Worm (Caenorhabditis elegans) whole organism, young adult: Measurements from ENCODE around the gene lys-3.
A peak's percentile ranks its signal among the peaks of the same experiment; 100 is the strongest.

Experiments
- B0019.2 ChIP-seq: fragments of 200-800 bp; sonication (Bioruptor generic); conservative IDR thresholded peaks from 2 replicates; pipeline ENCODE4 v1.3.6; 2022; ENCODE audit warnings: missing genetic modification reagents, missing genetic modification characterization, missing compliant biosample characterization
- D2030.7 ChIP-seq: fragments of 200-800 bp; sonication (Bioruptor generic); IDR thresholded peaks from 2 replicates; pipeline ENCODE4 v1.3.6; 2022; ENCODE audit warnings: missing genetic modification reagents, missing genetic modification characterization, missing compliant biosample characterization
- F33H1.4 ChIP-seq: fragments of 200-800 bp; sonication (Bioruptor generic); IDR thresholded peaks from 2 replicates; pipeline ENCODE4 v1.3.6; 2022; ENCODE audit warnings: missing genetic modification reagents, missing genetic modification characterization, missing compliant biosample characterization
- K11D2.4 ChIP-seq: fragments of 200-800 bp; sonication (Bioruptor generic); IDR thresholded peaks from 2 replicates; pipeline ENCODE4 v1.3.6; 2022; ENCODE audit warnings: missing genetic modification reagents, missing genetic modification characterization, missing compliant biosample characterization
- ZK185.1 ChIP-seq: sonication (generic microtip); optimal IDR thresholded peaks from 2 replicates; lab custom pipeline; 2016; ENCODE audit warnings: mild to moderate bottlenecking, missing genetic modification characterization, missing compliant biosample characterization; ENCODE audit not compliant: poor library complexity, severe bottlenecking
- attf-5 ChIP-seq: fragments of 200-800 bp; sonication (Bioruptor generic); optimal IDR thresholded peaks from 2 replicates; lab custom pipeline; 2018; ENCODE audit warnings: mild to moderate bottlenecking, missing genetic modification characterization, missing compliant biosample characterization
- bed-2 ChIP-seq: fragments of 200-800 bp; sonication (Bioruptor generic); IDR thresholded peaks from 2 replicates; pipeline ENCODE4 v1.3.6; 2022; ENCODE audit warnings: missing genetic modification reagents, missing genetic modification characterization, missing compliant biosample characterization
- ccch-3 ChIP-seq: fragments of 200-800 bp; sonication (Bioruptor generic); optimal IDR thresholded peaks from 2 replicates; lab custom pipeline; 2018; ENCODE audit warnings: mild to moderate bottlenecking, missing genetic modification characterization, missing compliant biosample characterization
- ceh-100 ChIP-seq: fragments of 200-800 bp; sonication (Bioruptor generic); IDR thresholded peaks from 2 replicates; pipeline ENCODE4 v1.3.6; 2022; ENCODE audit warnings: missing genetic modification reagents, missing genetic modification characterization, missing compliant biosample characterization
- ceh-27 ChIP-seq: fragments of 200-800 bp; sonication (Bioruptor generic); optimal IDR thresholded peaks from 2 replicates; lab custom pipeline; 2018; ENCODE audit warnings: mild to moderate bottlenecking, missing genetic modification characterization, moderate library complexity, missing compliant biosample characterization
- ceh-40 ChIP-seq: fragments of 200-800 bp; sonication (Bioruptor generic); IDR thresholded peaks from 2 replicates; pipeline ENCODE4 v1.3.6; 2022; ENCODE audit warnings: missing genetic modification characterization, missing compliant biosample characterization
- ceh-91 ChIP-seq: fragments of 200-800 bp; sonication (Bioruptor generic); IDR thresholded peaks from 2 replicates; pipeline ENCODE4 v1.3.6; 2022; ENCODE audit warnings: missing genetic modification reagents, missing genetic modification characterization, missing compliant biosample characterization
- chd-7 ChIP-seq: sonication (generic microtip); optimal IDR thresholded peaks from 2 replicates; lab custom pipeline; 2016; ENCODE audit warnings: mild to moderate bottlenecking, missing genetic modification characterization, moderate library complexity, missing compliant biosample characterization
- dox-1 ChIP-seq: fragments of 200-800 bp; sonication (Bioruptor generic); IDR thresholded peaks from 2 replicates; pipeline ENCODE4 v1.3.6; 2022; ENCODE audit warnings: missing genetic modification reagents, missing genetic modification characterization, missing compliant biosample characterization
- dpff-1 ChIP-seq: sonication (generic microtip); optimal IDR thresholded peaks from 2 replicates; lab custom pipeline; 2017; ENCODE audit warnings: mild to moderate bottlenecking, missing genetic modification characterization, missing compliant biosample characterization
- egrh-3 ChIP-seq: fragments of 200-800 bp; sonication (Bioruptor generic); IDR thresholded peaks from 2 replicates; pipeline ENCODE4 v1.3.6; 2022; ENCODE audit warnings: missing genetic modification reagents, missing genetic modification characterization, missing compliant biosample characterization
- hmg-1.2 ChIP-seq: fragments of 200-800 bp; sonication (Bioruptor generic); IDR thresholded peaks from 2 replicates; pipeline ENCODE4 v1.3.6; 2022; ENCODE audit warnings: missing genetic modification reagents, missing genetic modification characterization, missing compliant biosample characterization
- hmg-20 ChIP-seq: fragments of 200-800 bp; sonication (Bioruptor generic); IDR thresholded peaks from 2 replicates; pipeline ENCODE4 v1.3.6; 2022; ENCODE audit warnings: missing genetic modification reagents, missing genetic modification characterization, missing compliant biosample characterization
- let-607 ChIP-seq, 2 experiments: fragments of 200-800 bp in 1 of 2; sonication (Bioruptor generic) in 1 of 2; sonication (generic microtip) in 1 of 2; optimal IDR thresholded peaks; 2 replicates each; lab custom pipeline; 2016 to 2018; ENCODE audit warnings: mild to moderate bottlenecking in 2 of 2, missing compliant biosample characterization in 2 of 2, missing genetic modification characterization in 2 of 2, moderate library complexity in 2 of 2, missing genotype in 1 of 2
- lin-54 ChIP-seq: fragments of 200-800 bp; sonication (Bioruptor generic); optimal IDR thresholded peaks from 2 replicates; lab custom pipeline; 2018; ENCODE audit warnings: mild to moderate bottlenecking, missing genetic modification characterization, missing compliant biosample characterization
- lir-1 ChIP-seq: fragments of 200-800 bp; sonication (Bioruptor generic); conservative IDR thresholded peaks from 2 replicates; pipeline ENCODE4 v1.3.6; 2022; ENCODE audit warnings: missing genetic modification reagents, missing genetic modification characterization, missing compliant biosample characterization
- lsl-1 ChIP-seq: fragments of 200-800 bp; sonication (Bioruptor generic); optimal IDR thresholded peaks from 2 replicates; lab custom pipeline; 2018; ENCODE audit warnings: mild to moderate bottlenecking, missing genetic modification characterization, moderate library complexity, missing compliant biosample characterization
- madf-10 ChIP-seq: sonication (generic microtip); optimal IDR thresholded peaks from 2 replicates; lab custom pipeline; 2016; ENCODE audit warnings: mild to moderate bottlenecking, missing genetic modification characterization, missing compliant biosample characterization
- madf-6 ChIP-seq: fragments of 200-800 bp; sonication (Bioruptor generic); IDR thresholded peaks from 2 replicates; pipeline ENCODE4 v1.3.6; 2022; ENCODE audit warnings: missing genetic modification reagents, missing genetic modification characterization, missing compliant biosample characterization
- madf-8 ChIP-seq: fragments of 200-800 bp; sonication (Bioruptor generic); conservative IDR thresholded peaks from 2 replicates; pipeline ENCODE4 v1.3.6; 2022; ENCODE audit warnings: missing genetic modification reagents, missing genetic modification characterization, missing compliant biosample characterization
- mcd-1 ChIP-seq: fragments of 200-800 bp; sonication (Bioruptor generic); IDR thresholded peaks from 2 replicates; pipeline ENCODE4 v1.3.6; 2022; ENCODE audit warnings: missing genetic modification reagents, missing genetic modification characterization, missing compliant biosample characterization
- nhr-80 ChIP-seq: sonication (generic microtip); optimal IDR thresholded peaks from 2 replicates; lab custom pipeline; 2016; ENCODE audit warnings: missing genetic modification characterization, missing compliant biosample characterization
- pbrm-1 ChIP-seq: fragments of 200-800 bp; sonication (Bioruptor generic); IDR thresholded peaks from 2 replicates; pipeline ENCODE4 v1.3.6; 2022; ENCODE audit warnings: missing genetic modification reagents, missing genetic modification characterization, missing compliant biosample characterization
- rcor-1 ChIP-seq: fragments of 200-800 bp; sonication (Bioruptor generic); IDR thresholded peaks from 2 replicates; pipeline ENCODE4 v1.3.6; 2022; ENCODE audit warnings: missing genetic modification reagents, missing genetic modification characterization, missing compliant biosample characterization
- snpc-1.1 ChIP-seq: sonication (generic microtip); optimal IDR thresholded peaks from 2 replicates; lab custom pipeline; 2017; ENCODE audit warnings: missing genetic modification characterization, mild to moderate bottlenecking, missing compliant biosample characterization, antibody characterized with exemption, moderate library complexity, missing genotype, missing genetic modification reagents; ENCODE audit not compliant: insufficient read depth
- snpc-3.4 ChIP-seq: sonication (generic microtip); optimal IDR thresholded peaks from 2 replicates; lab custom pipeline; 2017; ENCODE audit warnings: missing genetic modification characterization, mild to moderate bottlenecking, missing compliant biosample characterization, antibody characterized with exemption, moderate library complexity, missing genotype, missing genetic modification reagents
- snpc-4 ChIP-seq, 5 experiments: fragments of 150-350 bp in 1 of 5; sonication (generic microtip) in 4 of 5; optimal IDR thresholded peaks; 2 replicates each; lab custom pipeline; 2014 to 2018; ENCODE audit warnings: missing genetic modification characterization in 5 of 5, missing biosample characterization in 3 of 5, antibody characterized with exemption in 2 of 5, mild to moderate bottlenecking in 2 of 5, missing compliant biosample characterization in 2 of 5, missing genotype in 2 of 5, moderate library complexity in 2 of 5, missing genetic modification reagents in 1 of 5
- somi-1 ChIP-seq: fragments of 200-800 bp; sonication (Bioruptor generic); optimal IDR thresholded peaks from 2 replicates; lab custom pipeline; 2018; ENCODE audit warnings: mild to moderate bottlenecking, missing genetic modification characterization, missing compliant biosample characterization
- tbp1 ChIP-seq: fragments of 200-800 bp; sonication (Bioruptor generic); optimal IDR thresholded peaks from 2 replicates; lab custom pipeline; 2018; ENCODE audit warnings: mild to moderate bottlenecking, missing genetic modification characterization, missing compliant biosample characterization
- tlf-1 ChIP-seq: fragments of 200-800 bp; sonication (Bioruptor generic); optimal IDR thresholded peaks from 2 replicates; lab custom pipeline; 2018; ENCODE audit warnings: mild to moderate bottlenecking, missing genetic modification characterization, missing compliant biosample characterization
- unc-130 ChIP-seq: sonication (generic microtip); optimal IDR thresholded peaks from 2 replicates; lab custom pipeline; 2016; ENCODE audit warnings: missing genetic modification reagents, missing genetic modification characterization, missing compliant biosample characterization
- ztf-18 ChIP-seq: sonication (generic microtip); optimal IDR thresholded peaks from 2 replicates; lab custom pipeline; 2016; ENCODE audit warnings: missing genotype, mild to moderate bottlenecking, missing genetic modification characterization, missing compliant biosample characterization
- ztf-28 ChIP-seq: fragments of 200-800 bp; sonication (Bioruptor generic); IDR thresholded peaks from 2 replicates; pipeline ENCODE4 v1.3.6; 2022; ENCODE audit warnings: missing genetic modification reagents, missing genetic modification characterization, missing compliant biosample characterization

The lys-3 gene

ce11 chrV:10320101-10320761 lies 36.9 kb upstream of the lys-3 start, which contains the start of the genes gna-1 and B0024.13:
Gene gna-1, minus strand, starts transcription at chrV:10320151.
Gene B0024.13, plus strand, starts transcription at chrV:10320711.
- TF ChIP-seq ceh-91 (GFP tag; lab: Robert Waterston, UW) (peak; percentile 51; the same call in 1 of the 2 replicates), K11D2.4 (GFP tag; lab: Robert Waterston, UW) (0 out of 2 replicates have a peak, but pooled peaks have one; percentile 46), dpff-1 (tag; lab: Kevin White, UChicago) (no peak), dox-1 (GFP tag; lab: Robert Waterston, UW) (peak; percentile 46), madf-6 (GFP tag; lab: Robert Waterston, UW) (peak; percentile 58), ztf-18 (tag; lab: Kevin White, UChicago) (peak; percentile 26), madf-10 (tag; lab: Kevin White, UChicago) (peak; percentile 27), snpc-1.1 (tag; lab: Kevin White, UChicago) (no peak), rcor-1 (peak; percentile 50; the same call in 1 of the 2 replicates), attf-5 (GFP tag; lab: Kevin White, UChicago) (peak; percentile 58), hmg-1.2 (GFP tag; lab: Robert Waterston, UW) (0 out of 2 replicates have a peak, but pooled peaks have one; percentile 9), pbrm-1 (GFP tag; lab: Robert Waterston, UW) (0 out of 2 replicates have a peak, but pooled peaks have one; percentile 26), ceh-100 (GFP tag; lab: Robert Waterston, UW) (no peak), bed-2 (peak; percentile 53; the same call in 1 of the 2 replicates), D2030.7 (GFP tag; lab: Robert Waterston, UW) (peak; percentile 31; the same call in 1 of the 2 replicates), ceh-27 (GFP tag; lab: Kevin White, UChicago) (peak; percentile 36), ccch-3 (GFP tag; lab: Kevin White, UChicago) (peak; percentile 24), tlf-1 (GFP tag; lab: Kevin White, UChicago) (peak; percentile 19), tbp1 (GFP tag; lab: Kevin White, UChicago) (peak; percentile 20), ZK185.1 (tag; lab: Kevin White, UChicago) (peak; percentile 77), somi-1 (GFP tag; lab: Kevin White, UChicago) (no peak), snpc-4 (GFP tag; optimal IDR thresholded peaks at IDR 0.05; lab: Kevin White, UChicago) (no peak), snpc-4 (tag; optimal IDR thresholded peaks at IDR 0.05; lab: Kevin White, UChicago) (peak in 2 of 4 experiments; percentile 10 to 39), chd-7 (no peak), ztf-28 (GFP tag; lab: Robert Waterston, UW) (no peak), lin-54 (peak; percentile 46), hmg-20 (GFP tag; lab: Robert Waterston, UW) (0 out of 2 replicates have a peak, but pooled peaks have one; percentile 62), snpc-3.4 (tag; lab: Kevin White, UChicago) (peak; percentile 30), lir-1 (GFP tag; lab: Robert Waterston, UW) (peak; percentile 56; the same call in 1 of the 2 replicates), ceh-40 (GFP tag; lab: Robert Waterston, UW) (peak; percentile 70; the same call in 1 of the 2 replicates), lsl-1 (GFP tag; lab: Kevin White, UChicago) (peak; percentile 24), F33H1.4 (GFP tag; lab: Robert Waterston, UW) (peak; percentile 33; the same call in 1 of the 2 replicates), madf-8 (GFP tag; lab: Robert Waterston, UW) (peak; percentile 24; the same call in 1 of the 2 replicates), nhr-80 (tag; lab: Kevin White, UChicago) (no peak), B0019.2 (GFP tag; lab: Robert Waterston, UW) (no peak), unc-130 (GFP tag; lab: Kevin White, UChicago) (peak; percentile 47), let-607 (tag; optimal IDR thresholded peaks at IDR 0.05; lab: Kevin White, UChicago) (peak in 1 of 2 experiments; percentile 45), mcd-1 (GFP tag; lab: Robert Waterston, UW) (peak; percentile 47), egrh-3 (GFP tag; lab: Robert Waterston, UW) (no peak)
- TF ChIP-seq, all 124 proteins: peak for 29
